Worm (Caenorhabditis elegans) whole organism, young adult: ENCODE measurements around the gene cnc-8.

ENCODE experiments used
- B0261.1 ChIP-seq: sonication (generic microtip); optimal IDR thresholded peaks from 2 replicates; lab custom pipeline; 2016; ENCODE audit warnings: mild to moderate bottlenecking, missing genetic modification characterization, moderate library complexity, missing compliant biosample characterization
- C17E4.6 ChIP-seq: fragments of 200-800 bp; sonication (Bioruptor generic); IDR thresholded peaks from 2 replicates; pipeline ENCODE4 v1.3.6; 2022; ENCODE audit warnings: missing genetic modification reagents, missing genetic modification characterization, missing compliant biosample characterization
- D2030.7 ChIP-seq: fragments of 200-800 bp; sonication (Bioruptor generic); IDR thresholded peaks from 2 replicates; pipeline ENCODE4 v1.3.6; 2022; ENCODE audit warnings: missing genetic modification reagents, missing genetic modification characterization, missing compliant biosample characterization
- F22D6.2 ChIP-seq: sonication (generic microtip); optimal IDR thresholded peaks from 2 replicates; lab custom pipeline; 2016; ENCODE audit warnings: mild to moderate bottlenecking, missing genetic modification characterization, missing compliant biosample characterization
- F23B12.7 ChIP-seq: sonication (generic microtip); optimal IDR thresholded peaks from 2 replicates; lab custom pipeline; 2017; ENCODE audit warnings: missing genetic modification characterization, mild to moderate bottlenecking, missing compliant biosample characterization, antibody characterized with exemption, moderate library complexity; ENCODE audit not compliant: insufficient read depth
- F33H1.4 ChIP-seq: fragments of 200-800 bp; sonication (Bioruptor generic); IDR thresholded peaks from 2 replicates; pipeline ENCODE4 v1.3.6; 2022; ENCODE audit warnings: missing genetic modification reagents, missing genetic modification characterization, missing compliant biosample characterization
- F57A8.1 ChIP-seq: fragments of 200-800 bp; sonication (Bioruptor generic); optimal IDR thresholded peaks from 2 replicates; lab custom pipeline; 2018; ENCODE audit warnings: mild to moderate bottlenecking, missing genetic modification characterization, moderate library complexity, missing compliant biosample characterization
- Y53G8AR.9 ChIP-seq: fragments of 200-800 bp; sonication (Bioruptor generic); conservative IDR thresholded peaks from 2 replicates; pipeline ENCODE4 v1.3.6; 2022; ENCODE audit warnings: missing genetic modification reagents, missing genetic modification characterization, missing compliant biosample characterization
- Y67H2A.10 ChIP-seq: fragments of 200-800 bp; sonication (Bioruptor generic); conservative IDR thresholded peaks from 2 replicates; pipeline ENCODE4 v1.3.6; 2022; ENCODE audit warnings: missing genetic modification reagents, missing genetic modification characterization, missing compliant biosample characterization
- Y79H2A.3 ChIP-seq: fragments of 200-800 bp; sonication (Bioruptor generic); conservative IDR thresholded peaks from 2 replicates; pipeline ENCODE4 v1.3.6; 2022; ENCODE audit warnings: missing genetic modification reagents, missing genetic modification characterization, missing compliant biosample characterization
- Y95B8A.8 ChIP-seq: fragments of 200-800 bp; sonication (Bioruptor generic); IDR thresholded peaks from 2 replicates; pipeline ENCODE4 v1.3.6; 2022; ENCODE audit warnings: missing genetic modification reagents, missing genetic modification characterization, missing compliant biosample characterization
- ZK185.1 ChIP-seq: sonication (generic microtip); optimal IDR thresholded peaks from 2 replicates; lab custom pipeline; 2016; ENCODE audit warnings: mild to moderate bottlenecking, missing genetic modification characterization, missing compliant biosample characterization; ENCODE audit not compliant: poor library complexity, severe bottlenecking
- akir-1 ChIP-seq: fragments of 200-800 bp; sonication (Bioruptor generic); optimal IDR thresholded peaks from 2 replicates; lab custom pipeline; 2018; ENCODE audit warnings: mild to moderate bottlenecking, missing genetic modification characterization, moderate library complexity, missing compliant biosample characterization
- aptf-2 ChIP-seq: fragments of 200-800 bp; sonication (Bioruptor generic); conservative IDR thresholded peaks from 2 replicates; pipeline ENCODE4 v1.3.6; 2022; ENCODE audit warnings: missing genetic modification reagents, missing genetic modification characterization, missing compliant biosample characterization
- attf-5 ChIP-seq: fragments of 200-800 bp; sonication (Bioruptor generic); optimal IDR thresholded peaks from 2 replicates; lab custom pipeline; 2018; ENCODE audit warnings: mild to moderate bottlenecking, missing genetic modification characterization, missing compliant biosample characterization
- cebp-2 ChIP-seq: fragments of 200-800 bp; sonication (Bioruptor generic); IDR thresholded peaks from 2 replicates; pipeline ENCODE4 v1.3.6; 2022; ENCODE audit warnings: missing genetic modification characterization, missing compliant biosample characterization
- dox-1 ChIP-seq: fragments of 200-800 bp; sonication (Bioruptor generic); IDR thresholded peaks from 2 replicates; pipeline ENCODE4 v1.3.6; 2022; ENCODE audit warnings: missing genetic modification reagents, missing genetic modification characterization, missing compliant biosample characterization
- dpff-1 ChIP-seq: sonication (generic microtip); optimal IDR thresholded peaks from 2 replicates; lab custom pipeline; 2017; ENCODE audit warnings: mild to moderate bottlenecking, missing genetic modification characterization, missing compliant biosample characterization
- dpl-1 ChIP-seq: fragments of 150-350 bp; optimal IDR thresholded peaks from 2 replicates; lab custom pipeline; 2014; ENCODE audit warnings: missing biosample characterization, missing genetic modification reagents, missing genetic modification characterization
- egrh-3 ChIP-seq: fragments of 200-800 bp; sonication (Bioruptor generic); IDR thresholded peaks from 2 replicates; pipeline ENCODE4 v1.3.6; 2022; ENCODE audit warnings: missing genetic modification reagents, missing genetic modification characterization, missing compliant biosample characterization
- hlh-12 ChIP-seq: sonication (generic microtip); optimal IDR thresholded peaks from 2 replicates; lab custom pipeline; 2016; ENCODE audit warnings: missing genetic modification characterization, missing compliant biosample characterization
- hmg-20 ChIP-seq: fragments of 200-800 bp; sonication (Bioruptor generic); IDR thresholded peaks from 2 replicates; pipeline ENCODE4 v1.3.6; 2022; ENCODE audit warnings: missing genetic modification reagents, missing genetic modification characterization, missing compliant biosample characterization
- let-526 ChIP-seq: fragments of 200-800 bp; sonication (Bioruptor generic); IDR thresholded peaks from 2 replicates; pipeline ENCODE4 v1.3.6; 2022; ENCODE audit warnings: missing genetic modification reagents, missing genetic modification characterization, missing compliant biosample characterization
- lin-40 ChIP-seq: sonication (generic microtip); optimal IDR thresholded peaks from 2 replicates; lab custom pipeline; 2016; ENCODE audit warnings: missing genetic modification characterization, mild to moderate bottlenecking, missing compliant biosample characterization, missing genotype, missing genetic modification reagents
- lir-1 ChIP-seq: fragments of 200-800 bp; sonication (Bioruptor generic); conservative IDR thresholded peaks from 2 replicates; pipeline ENCODE4 v1.3.6; 2022; ENCODE audit warnings: missing genetic modification reagents, missing genetic modification characterization, missing compliant biosample characterization
- madf-10 ChIP-seq: sonication (generic microtip); optimal IDR thresholded peaks from 2 replicates; lab custom pipeline; 2016; ENCODE audit warnings: mild to moderate bottlenecking, missing genetic modification characterization, missing compliant biosample characterization
- mel-28 ChIP-seq: sonication (generic microtip); optimal IDR thresholded peaks from 2 replicates; lab custom pipeline; 2016; ENCODE audit warnings: borderline replicate concordance, mild to moderate bottlenecking, missing genetic modification characterization, missing compliant biosample characterization
- nfya-2 ChIP-seq: fragments of 200-800 bp; sonication (Bioruptor generic); IDR thresholded peaks from 2 replicates; pipeline ENCODE4 v1.3.6; 2022; ENCODE audit warnings: missing genetic modification reagents, missing genetic modification characterization, missing compliant biosample characterization
- nfyb-1 ChIP-seq: fragments of 200-800 bp; sonication (Bioruptor generic); IDR thresholded peaks from 2 replicates; pipeline ENCODE4 v1.3.6; 2022; ENCODE audit warnings: missing genetic modification reagents, missing genetic modification characterization, missing compliant biosample characterization
- nhr-90 ChIP-seq: sonication (generic microtip); optimal IDR thresholded peaks from 2 replicates; lab custom pipeline; 2016; ENCODE audit warnings: missing genotype, mild to moderate bottlenecking, missing genetic modification characterization, missing compliant biosample characterization
- snpc-1.1 ChIP-seq: sonication (generic microtip); optimal IDR thresholded peaks from 2 replicates; lab custom pipeline; 2017; ENCODE audit warnings: missing genetic modification characterization, mild to moderate bottlenecking, missing compliant biosample characterization, antibody characterized with exemption, moderate library complexity, missing genotype, missing genetic modification reagents; ENCODE audit not compliant: insufficient read depth
- snpc-3.4 ChIP-seq: sonication (generic microtip); optimal IDR thresholded peaks from 2 replicates; lab custom pipeline; 2017; ENCODE audit warnings: missing genetic modification characterization, mild to moderate bottlenecking, missing compliant biosample characterization, antibody characterized with exemption, moderate library complexity, missing genotype, missing genetic modification reagents
- somi-1 ChIP-seq: fragments of 200-800 bp; sonication (Bioruptor generic); optimal IDR thresholded peaks from 2 replicates; lab custom pipeline; 2018; ENCODE audit warnings: mild to moderate bottlenecking, missing genetic modification characterization, missing compliant biosample characterization
- tbx-9 ChIP-seq: sonication (generic microtip); optimal IDR thresholded peaks from 2 replicates; lab custom pipeline; 2016; ENCODE audit warnings: borderline replicate concordance, missing genetic modification characterization, inconsistent platforms, missing compliant biosample characterization
- zfh-2 ChIP-seq: fragments of 200-800 bp; sonication (Bioruptor generic); conservative IDR thresholded peaks from 2 replicates; pipeline ENCODE4 v1.3.6; 2022; ENCODE audit warnings: missing genetic modification reagents, missing genetic modification characterization, missing compliant biosample characterization
- ztf-3 ChIP-seq: fragments of 200-800 bp; sonication (Bioruptor generic); optimal IDR thresholded peaks from 2 replicates; lab custom pipeline; 2018; ENCODE audit warnings: mild to moderate bottlenecking, missing genetic modification characterization, missing compliant biosample characterization

The cnc-8 gene

ce11 chrX:10317565-10317964 lies 11.2 kb downstream of the cnc-8 start, which contains the start of gene R07E3.6:
R07E3.6 (plus strand) TSS chrX:10317722.
- TF ChIP-seq dpl-1 (GFP tag; lab: Kevin White, UChicago) (no peak), Y53G8AR.9 (GFP tag; lab: Robert Waterston, UW) (no peak), snpc-3.4 (no peak), akir-1 (GFP tag; lab: Kevin White, UChicago) (no peak), madf-10 (tag; lab: Kevin White, UChicago) (no peak), Y67H2A.10 (GFP tag; lab: Robert Waterston, UW) (no peak), egrh-3 (GFP tag; lab: Robert Waterston, UW) (no peak), let-526 (GFP tag; lab: Robert Waterston, UW) (no peak), lin-40 (tag; lab: Kevin White, UChicago) (no peak), hmg-20 (GFP tag; lab: Robert Waterston, UW) (no peak), F23B12.7 (tag; lab: Kevin White, UChicago) (no peak), F22D6.2 (no peak), B0261.1 (tag; lab: Kevin White, UChicago) (no peak), nhr-90 (no peak), ZK185.1 (no peak)

- TF ChIP-seq tbx-9 (tag; lab: Kevin White, UChicago) (no peak), Y53G8AR.9 (GFP tag; lab: Robert Waterston, UW) (no peak), dpff-1 (tag; lab: Kevin White, UChicago) (no peak), snpc-1.1 (no peak), F57A8.1 (GFP tag; lab: Kevin White, UChicago) (no peak), lir-1 (GFP tag; lab: Robert Waterston, UW) (no peak), hlh-12 (tag; lab: Kevin White, UChicago) (no peak), nfyb-1 (no peak), nfya-2 (GFP tag; lab: Robert Waterston, UW) (no peak), aptf-2 (no peak), mel-28 (tag; lab: Kevin White, UChicago) (no peak), Y79H2A.3 (GFP tag; lab: Robert Waterston, UW) (no peak), F33H1.4 (GFP tag; lab: Robert Waterston, UW) (no peak), C17E4.6 (GFP tag; lab: Robert Waterston, UW) (no peak), attf-5 (GFP tag; lab: Kevin White, UChicago) (no peak), dox-1 (GFP tag; lab: Robert Waterston, UW) (no peak)
Observed at ce11 chrX:10318437-10318836, 12.0 kb downstream of the cnc-8 start.

- no peak for TF ChIP-seq somi-1 (GFP tag; lab: Kevin White, UChicago)
- TF ChIP-seq ztf-3 (GFP tag; lab: Kevin White, UChicago), result no peak
- TF ChIP-seq, all 124 proteins: peak for 0
Observed at ce11 chrX:10319653-10320052, 13.3 kb downstream of the cnc-8 start.

ce11 chrX:10321401-10321800 lies 15.0 kb downstream of the cnc-8 start:
- TF ChIP-seq dpl-1 (GFP tag; lab: Kevin White, UChicago) (no peak), egrh-3 (GFP tag; lab: Robert Waterston, UW) (peak; percentile 40; the same call in 1 of the 2 replicates), cebp-2 (0 out of 2 replicates have a peak, but pooled peaks have one; percentile 25), D2030.7 (GFP tag; lab: Robert Waterston, UW) (no peak), zfh-2 (no peak; the same call in 1 of the 2 replicates), Y95B8A.8 (GFP tag; lab: Robert Waterston, UW) (no peak)
